Worm (Caenorhabditis elegans): Measurements from ENCODE around the gene F15G9.5.

F15G9.5 gene

DNA sequence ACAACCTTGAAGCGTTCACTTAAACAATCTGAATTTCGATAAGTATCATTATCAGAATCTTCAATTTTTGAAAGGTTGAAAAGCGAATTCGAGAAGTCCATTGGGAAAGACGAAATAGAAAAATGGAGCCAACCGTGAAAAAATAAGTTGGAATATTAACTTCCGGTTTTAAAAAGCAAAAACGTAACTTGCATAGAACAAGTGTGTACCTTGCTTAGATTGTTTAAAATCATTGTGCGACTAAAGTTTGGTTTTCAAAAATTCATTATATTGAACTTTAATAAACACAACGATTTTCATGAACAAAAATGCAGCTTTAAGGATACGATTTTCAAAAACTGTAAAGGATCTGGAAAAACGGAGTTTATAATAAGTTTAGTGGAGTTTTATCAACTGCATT is 24.1 kb downstream of the F15G9.5 start, which contains the start of gene F15G9.2:
TSS of gene F15G9.2 (minus strand) at position 101 of the 400 bp plus-strand sequence.
- TF ChIP-seq him-1 (tag; optimal IDR thresholded peaks at IDR 0.05) (no peak), dao-5 (tag; optimal IDR thresholded peaks at IDR 0.05) (no peak), W03F9.2 (tag; optimal IDR thresholded peaks at IDR 0.05) (no peak)

DNA sequence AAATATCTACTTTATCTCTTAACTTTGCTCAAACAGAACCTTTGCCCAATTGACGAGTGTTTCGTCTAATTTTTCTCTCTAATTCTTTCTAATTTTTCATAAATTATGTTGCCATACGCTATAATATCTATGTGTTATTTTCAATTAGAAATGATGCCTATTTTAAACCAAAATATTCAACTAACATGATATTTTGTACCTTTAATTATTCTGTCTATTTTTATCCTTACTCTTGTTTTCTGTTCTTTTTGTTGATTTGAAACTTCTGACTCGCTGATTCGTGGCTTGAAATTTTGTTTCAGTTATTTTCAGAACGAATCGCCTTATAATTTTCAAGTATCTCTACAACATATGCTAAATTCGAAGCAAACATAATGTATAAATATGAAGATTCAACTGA is 28.2 kb downstream of the F15G9.5 start, which contains the start of gene F15G9.6:
TSS of gene F15G9.6 (plus strand) at position 301 of the 400 bp plus-strand sequence.
- TF ChIP-seq dao-5 (tag; optimal IDR thresholded peaks at IDR 0.05) (no peak), W03F9.2 (tag; optimal IDR thresholded peaks at IDR 0.05) (no peak)

DNA sequence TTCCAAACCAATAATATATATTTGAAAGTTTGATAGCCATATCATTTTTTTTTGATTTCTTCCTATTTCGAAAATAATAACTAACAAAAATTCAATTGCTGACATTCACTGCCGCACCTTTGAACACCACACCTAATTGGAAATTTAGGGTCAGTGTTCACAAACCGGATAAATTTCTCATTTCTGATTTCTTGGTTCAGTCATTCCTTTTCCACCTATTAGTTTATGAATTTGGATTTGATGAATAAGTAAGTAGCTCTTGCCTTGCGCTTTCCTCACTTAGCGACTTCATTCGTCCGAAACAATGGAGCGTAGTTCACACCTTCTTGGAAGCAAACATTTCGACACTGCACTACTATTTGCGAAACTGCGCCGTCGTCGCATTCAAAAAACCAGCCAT is 31.6 kb downstream of the F15G9.5 start, which contains the start of gene F15G9.1:
TSS of gene F15G9.1 (plus strand) at position 301 of the 400 bp plus-strand sequence.
- no peak for TF ChIP-seq him-1 (tag; optimal IDR thresholded peaks at IDR 0.05)
- TF ChIP-seq dao-5 (tag; optimal IDR thresholded peaks at IDR 0.05) = no peak
- TF ChIP-seq W03F9.2 (tag; optimal IDR thresholded peaks at IDR 0.05) = no peak

DNA sequence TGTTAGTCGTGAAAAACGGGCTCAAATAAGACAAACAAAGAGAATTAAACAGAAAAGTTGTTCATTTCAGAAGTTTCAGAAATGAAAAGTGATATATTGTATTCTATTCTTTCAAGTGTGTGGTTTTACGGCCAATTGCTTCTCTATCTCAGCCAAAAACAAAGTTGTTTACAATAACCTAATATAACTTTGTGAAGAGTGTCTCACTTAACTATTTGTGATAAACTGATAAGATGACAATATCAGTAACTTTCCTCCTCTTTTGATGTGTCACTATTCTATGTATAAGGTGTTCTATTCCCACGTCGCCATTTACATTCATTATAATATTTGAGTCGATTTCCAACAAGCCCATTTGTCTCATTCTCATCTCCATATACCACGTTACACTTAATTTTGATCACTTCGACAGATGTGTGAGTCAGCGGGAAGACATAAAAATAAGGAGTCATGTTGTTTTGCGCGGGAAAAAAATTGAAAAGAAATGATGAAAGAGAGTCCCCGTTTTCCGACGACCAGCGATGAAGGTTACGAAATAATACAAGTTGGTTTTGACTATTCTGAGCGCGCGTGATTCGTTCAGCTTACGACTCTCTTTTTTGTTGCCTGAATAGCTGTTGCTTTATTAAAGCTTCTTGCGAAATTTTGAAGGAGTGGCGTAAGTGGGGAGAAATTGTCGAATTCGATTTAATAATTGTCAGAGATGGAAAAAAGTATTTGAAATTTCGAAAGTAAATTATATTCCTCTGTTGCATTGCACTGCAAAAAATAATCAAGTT is 32.2 kb downstream of the F15G9.5 start:
- TF ChIP-seq dao-5 (tag; optimal IDR thresholded peaks at IDR 0.05) = no peak
- TF ChIP-seq W03F9.2 (tag; optimal IDR thresholded peaks at IDR 0.05) = no peak
- TF ChIP-seq him-1 (tag; optimal IDR thresholded peaks at IDR 0.05) = no peak

DNA sequence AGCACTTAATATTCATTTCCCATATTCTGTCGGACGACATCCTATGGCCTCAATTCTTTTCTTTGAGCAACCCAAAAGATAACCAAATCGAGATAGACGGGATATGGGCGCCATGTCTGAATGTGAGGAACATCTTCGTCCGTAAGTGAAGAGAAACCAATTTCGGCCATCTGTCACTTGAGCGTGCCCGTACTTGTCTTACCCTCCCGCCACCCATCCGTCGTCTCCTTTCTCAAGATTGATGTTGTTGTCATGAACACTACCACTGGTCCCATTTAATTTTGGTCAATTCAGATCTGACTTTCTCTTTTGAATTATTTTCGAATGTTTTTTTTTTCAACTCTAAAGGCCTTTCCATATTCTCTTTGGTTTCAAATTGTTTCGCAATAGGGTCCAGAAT is 34.9 kb downstream of the F15G9.5 start:
- no peak for TF ChIP-seq dao-5 (tag; optimal IDR thresholded peaks at IDR 0.05)
- no peak for TF ChIP-seq him-1 (tag; optimal IDR thresholded peaks at IDR 0.05)
- no peak for TF ChIP-seq W03F9.2 (tag; optimal IDR thresholded peaks at IDR 0.05)

DNA sequence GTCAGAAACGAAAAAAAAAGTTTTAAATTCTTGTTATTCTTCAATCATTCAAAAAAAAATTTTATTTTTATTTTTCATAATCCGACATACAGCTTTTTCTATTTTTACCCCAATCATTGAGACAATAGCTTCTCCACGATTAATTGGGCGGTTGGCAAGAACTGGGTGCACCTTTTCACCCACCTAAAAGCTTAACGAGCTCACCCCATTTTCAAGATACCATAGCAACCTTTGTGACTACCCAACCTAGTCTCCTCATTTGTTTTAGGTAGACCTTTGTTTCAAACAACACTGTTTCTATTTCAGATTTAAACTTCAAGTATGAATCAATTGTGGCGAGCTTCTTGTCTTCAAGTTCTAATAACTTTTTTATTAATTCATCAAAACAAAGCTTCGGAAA is 39.3 kb downstream of the F15G9.5 start, which contains the start of gene dyf-7:
TSS of gene dyf-7 (plus strand) at position 301 of the 400 bp plus-strand sequence.
- TF ChIP-seq dao-5 (tag; optimal IDR thresholded peaks at IDR 0.05) (no peak), W03F9.2 (tag; optimal IDR thresholded peaks at IDR 0.05) (no peak), him-1 (tag; optimal IDR thresholded peaks at IDR 0.05) (no peak)

DNA sequence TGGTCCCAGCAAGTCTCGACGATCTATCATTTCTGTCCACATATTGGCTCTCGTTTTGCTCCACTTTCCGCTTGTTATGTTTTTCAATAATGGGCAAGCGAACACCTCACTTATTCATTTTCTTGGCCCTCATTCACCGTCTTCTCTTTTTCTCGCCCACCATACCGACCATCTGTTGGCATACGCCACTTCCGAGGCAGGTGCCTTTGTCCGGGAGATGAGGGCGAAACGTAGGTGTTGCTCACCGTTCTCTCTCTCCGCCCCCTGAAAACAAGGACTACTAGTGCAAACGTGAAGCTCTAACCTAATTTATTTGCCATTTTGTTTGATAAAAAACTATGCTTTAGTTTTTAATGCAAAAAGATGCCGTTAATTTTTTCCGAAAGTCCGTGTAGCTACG is 40.0 kb downstream of the F15G9.5 start:
- TF ChIP-seq dao-5 (tag; optimal IDR thresholded peaks at IDR 0.05) (no peak), W03F9.2 (tag; optimal IDR thresholded peaks at IDR 0.05) (no peak)

DNA sequence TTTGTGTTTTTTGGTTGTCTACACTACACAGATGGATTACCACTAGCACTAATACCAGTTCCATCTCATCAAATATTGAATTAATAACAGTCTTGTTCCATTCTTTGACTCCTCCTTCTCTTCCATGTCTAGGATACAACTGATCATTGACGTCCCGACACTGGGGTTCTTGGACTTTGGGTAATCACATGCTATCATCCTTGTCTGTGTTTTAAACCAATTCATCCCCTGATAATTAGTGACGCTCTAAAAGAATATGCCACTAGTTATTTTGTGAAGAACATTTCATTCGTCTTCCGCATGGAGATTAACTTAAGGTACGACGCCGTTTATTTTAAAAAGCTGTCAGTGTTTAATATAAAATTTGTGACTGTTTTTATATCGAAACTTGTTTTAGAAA is 47.2 kb downstream of the F15G9.5 start, which contains the start of gene npr-18:
TSS of gene npr-18 (plus strand) at position 301 of the 400 bp plus-strand sequence.
- TF ChIP-seq dao-5 (tag; optimal IDR thresholded peaks at IDR 0.05) = no peak
- no peak for TF ChIP-seq him-1 (tag; optimal IDR thresholded peaks at IDR 0.05)
- TF ChIP-seq W03F9.2 (tag; optimal IDR thresholded peaks at IDR 0.05) = no peak

DNA sequence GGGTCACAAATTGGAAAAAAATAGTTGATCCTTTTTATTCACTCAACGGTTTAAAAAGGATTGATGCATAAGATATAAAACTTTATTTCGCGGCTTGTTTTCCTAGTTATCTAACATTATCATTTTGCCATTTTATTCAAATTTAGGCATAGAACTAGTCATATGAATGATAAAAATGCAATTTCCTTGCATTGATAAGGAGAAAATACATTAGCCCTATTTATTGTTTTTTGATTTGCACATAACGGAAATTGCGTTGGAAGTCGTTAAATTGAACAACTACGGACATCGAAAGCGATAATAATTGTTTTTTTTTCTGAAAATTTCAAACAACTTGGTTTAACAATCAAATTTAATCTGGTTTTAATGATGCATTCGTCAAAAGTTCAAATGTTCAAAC is 50.4 kb downstream of the F15G9.5 start:
- TF ChIP-seq dao-5 (tag; optimal IDR thresholded peaks at IDR 0.05) (no peak), W03F9.2 (tag; optimal IDR thresholded peaks at IDR 0.05) (no peak), him-1 (tag; optimal IDR thresholded peaks at IDR 0.05) (no peak)
